Fruit fly (Drosophila melanogaster) whole organism: ENCODE results near the gene Gss1.

Experiments
- Dll ChIP-seq: fragments of >200 bp; optimal IDR thresholded peaks from 2 replicates; lab custom pipeline; 2017
- EcR ChIP-seq, 2 experiments: fragments of >200 bp; optimal IDR thresholded peaks; 2 replicates each; lab custom pipeline; 2017; ENCODE audit warnings: missing biosample characterization in 2 of 2, missing genetic modification characterization in 2 of 2, missing genetic modification reagents in 2 of 2
- pan ChIP-seq: fragments of >200 bp; optimal IDR thresholded peaks from 2 replicates; lab custom pipeline; 2017
- psq ChIP-seq: fragments of >200 bp; optimal IDR thresholded peaks from 2 replicates; lab custom pipeline; 2017
- usp ChIP-seq: fragments of >200 bp; optimal IDR thresholded peaks from 2 replicates; lab custom pipeline; 2017; ENCODE audit warnings: missing biosample characterization, missing genetic modification characterization, mixed read lengths

dm6 chrX:17852457-17852856, 36.9 kb upstream of the Gss1 start, which contains the start of gene CG32554:
- TF ChIP-seq pan (lab: Kevin White, UChicago) = no peak
- TF ChIP-seq usp (GFP tag; lab: Kevin White, UChicago) = no peak
- no peak for TF ChIP-seq EcR (GFP tag; optimal IDR thresholded peaks at IDR 0.05; lab: Kevin White, UChicago)
- no peak for TF ChIP-seq psq (lab: Kevin White, UChicago)
- no peak for TF ChIP-seq Dll (lab: Kevin White, UChicago)
